Fruit fly (Drosophila melanogaster): ENCODE results near the gene Rhau.
A peak's percentile ranks its signal among the peaks of the same experiment; 100 is the strongest.

Gene Rhau

dm6 chr2L:20805624-20806339 lies 48.0 kb upstream of the Rhau start (continued):
- peak; percentile 92 for TF ChIP-seq CG2202 (tag; optimal IDR thresholded peaks at IDR 0.05)
- TF ChIP-seq CG12391 (tag; optimal IDR thresholded peaks at IDR 0.05) = peak; percentile 97
- TF ChIP-seq zfh1 (GFP tag; IDR thresholded peaks at IDR 0.05) = peak; percentile 95
- no peak for TF ChIP-seq cad (GFP tag; optimal IDR thresholded peaks at IDR 0.05)
- no peak for TF ChIP-seq eyg (GFP tag; optimal IDR thresholded peaks at IDR 0.05)
- TF ChIP-seq tll (GFP tag; optimal IDR thresholded peaks at IDR 0.05) = no peak
- peak; percentile 97 for TF ChIP-seq CG7839 (tag; optimal IDR thresholded peaks at IDR 0.05)
- TF ChIP-seq CG3163 (GFP tag; optimal IDR thresholded peaks at IDR 0.05) = peak; percentile 7
- peak; percentile 15 for TF ChIP-seq NC2α (GFP tag; optimal IDR thresholded peaks at IDR 0.05)
- peak; percentile 97 for TF ChIP-seq CG10543 (GFP tag; optimal IDR thresholded peaks at IDR 0.05)
- TF ChIP-seq CG10959 (GFP tag; IDR thresholded peaks at IDR 0.05) = peak; percentile 91
- TF ChIP-seq Lpt (GFP tag; optimal IDR thresholded peaks at IDR 0.05) = no peak
- peak; percentile 93 for TF ChIP-seq ranshi (GFP tag; IDR thresholded peaks at IDR 0.05)
- TF ChIP-seq CG7556 (GFP tag; optimal IDR thresholded peaks at IDR 0.05) = peak; percentile 97
- TF ChIP-seq tgo (GFP tag; IDR thresholded peaks at IDR 0.05) = peak; percentile 94
- peak; percentile 71 for TF ChIP-seq TFAM (GFP tag; optimal IDR thresholded peaks at IDR 0.05)
- TF ChIP-seq CG31441 (GFP tag; IDR thresholded peaks at IDR 0.05) = peak; percentile 97
- TF ChIP-seq CG14965 (GFP tag; optimal IDR thresholded peaks at IDR 0.05; ENCODE audit: borderline replicate concordance) = peak; percentile 19
- TF ChIP-seq Hr39 (optimal IDR thresholded peaks at IDR 0.05) = no peak
- peak; percentile 78 for TF ChIP-seq NC2β (GFP tag; optimal IDR thresholded peaks at IDR 0.05)
- TF ChIP-seq slou (GFP tag; optimal IDR thresholded peaks at IDR 0.05) = peak; percentile 93
- TF ChIP-seq ham (GFP tag; IDR thresholded peaks at IDR 0.05) = peak; percentile 88
- peak; percentile 92 for TF ChIP-seq H15 (GFP tag; IDR thresholded peaks at IDR 0.05)
- TF ChIP-seq Gug (GFP tag; IDR thresholded peaks at IDR 0.05) = peak; percentile 92

dm6 chr2L:20803733-20804164 lies 46.0 kb upstream of the Rhau start:
- TF ChIP-seq CG32767 (GFP tag; IDR thresholded peaks at IDR 0.05) (0 out of 2 replicates have a peak, but pooled peaks have one; percentile 5), CG32772 (GFP tag; IDR thresholded peaks at IDR 0.05) (0 out of 2 replicates have a peak, but pooled peaks have one; percentile 8), Hr51 (GFP tag; optimal IDR thresholded peaks at IDR 0.05) (peak in 1 of 2 experiments; percentile 26), ttk (GFP tag; IDR thresholded peaks at IDR 0.05) (peak; percentile 58; the same call in 1 of the 2 replicates), sr (GFP tag; IDR thresholded peaks at IDR 0.05) (peak; percentile 54; the same call in 1 of the 3 replicates), gcm2 (GFP tag; optimal IDR thresholded peaks at IDR 0.05) (no peak), CG31224 (GFP tag; IDR thresholded peaks at IDR 0.05) (peak; percentile 27; the same call in 1 of the 2 replicates), Dbx (GFP tag; IDR thresholded peaks at IDR 0.05) (no peak), CG13894 (tag; optimal IDR thresholded peaks at IDR 0.05) (peak; percentile 48), kni (GFP tag; optimal IDR thresholded peaks at IDR 0.05) (peak; percentile 12), slou (GFP tag; optimal IDR thresholded peaks at IDR 0.05) (no peak), CG4360 (GFP tag; IDR thresholded peaks at IDR 0.05) (peak; percentile 63), dan (GFP tag; IDR thresholded peaks at IDR 0.05) (no peak), cg (GFP tag; optimal IDR thresholded peaks at IDR 0.05) (peak; percentile 38), lab (GFP tag; optimal IDR thresholded peaks at IDR 0.05) (peak; percentile 7), Pdp1 (GFP tag; optimal IDR thresholded peaks at IDR 0.05) (peak in 1 of 2 experiments; percentile 47), Deaf1 (tag; optimal IDR thresholded peaks at IDR 0.05) (peak; percentile 31), Hmr (GFP tag; optimal IDR thresholded peaks at IDR 0.05) (no peak), fd3F (GFP tag; optimal IDR thresholded peaks at IDR 0.05) (no peak), pros (GFP tag; optimal IDR thresholded peaks at IDR 0.05) (peak; percentile 83), abd-A (tag; optimal IDR thresholded peaks at IDR 0.05) (peak; percentile 80), Hand (GFP tag; optimal IDR thresholded peaks at IDR 0.05) (no peak), CG2116 (GFP tag; optimal IDR thresholded peaks at IDR 0.05) (no peak), Trl (optimal IDR thresholded peaks at IDR 0.05) (peak; percentile 45 to 52), Trl (GFP tag; optimal IDR thresholded peaks at IDR 0.05) (no peak), CG2199 (GFP tag; IDR thresholded peaks at IDR 0.05) (peak; percentile 78; the same call in 2 of the 3 replicates), Xbp1 (GFP tag; optimal IDR thresholded peaks at IDR 0.05) (no peak)

All from whole organism, embryonic.